Worm (Caenorhabditis elegans) whole organism, L4 larva: ENCODE measurements around the gene srd-12.

Experiments
- fkh-10 ChIP-seq: fragments of 150-350 bp; optimal IDR thresholded peaks from 2 replicates; lab custom pipeline; 2014; ENCODE audit warnings: missing biosample characterization, missing genetic modification reagents, missing genetic modification characterization
- nhr-11 ChIP-seq: fragments of 150-350 bp; optimal IDR thresholded peaks from 2 replicates; lab custom pipeline; 2014; ENCODE audit warnings: missing biosample characterization, missing genetic modification characterization
- pha-4 ChIP-seq, 2 experiments: fragments of 150-350 bp in 1 of 2; fragments of 200-800 bp in 1 of 2; sonication (Bioruptor generic) in 1 of 2; IDR thresholded peaks in 1 of 2; optimal IDR thresholded peaks in 1 of 2; 2 replicates each; pipeline versions ENCODE4 v1.3.6 to Lab custom; 2014 to 2022; ENCODE audit warnings: missing genetic modification characterization in 2 of 2, missing genetic modification reagents in 2 of 2, missing biosample characterization in 1 of 2, missing compliant biosample characterization in 1 of 2

- TF ChIP-seq nhr-11 (no peak), pha-4 (GFP tag; IDR thresholded peaks at IDR 0.05; lab: Robert Waterston, UW) (no peak), pha-4 (tag; optimal IDR thresholded peaks at IDR 0.05; lab: Kevin White, UChicago) (no peak), fkh-10 (GFP tag; lab: Kevin White, UChicago) (no peak)
Observed at ce11 chrIV:5627056-5627455, 3.0 kb downstream of the srd-12 start, which contains the start of gene srsx-14.
